Worm (Caenorhabditis elegans): ENCODE results near the gene T20D4.11.

Gene T20D4.11

DNA sequence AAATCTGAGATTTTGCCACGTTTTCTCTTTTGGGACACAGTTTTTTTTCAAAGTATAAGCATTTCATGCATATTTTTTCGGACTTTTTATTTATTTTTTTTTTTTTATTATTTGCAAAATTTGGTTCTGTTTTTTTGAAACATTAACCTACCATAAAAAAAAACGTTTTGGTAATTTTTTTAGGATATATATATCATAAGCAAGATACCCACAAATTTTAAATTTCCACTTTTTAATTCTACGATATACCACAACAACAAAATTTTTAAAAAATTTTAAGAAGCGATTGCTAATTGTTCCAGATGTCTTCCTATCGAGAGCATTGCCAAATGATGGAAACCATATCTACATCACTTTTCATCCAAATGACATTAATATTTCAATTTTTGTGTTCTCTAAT is 30.2 kb downstream of the T20D4.11 start, which contains the start of gene srab-20:
Gene srab-20 (plus strand): TSS at position 301 of the 400 bp plus-strand sequence.
- TF ChIP-seq flh-1 (GFP tag; optimal IDR thresholded peaks at IDR 0.05) (no peak), nhr-12 (tag; optimal IDR thresholded peaks at IDR 0.05) (no peak)

DNA sequence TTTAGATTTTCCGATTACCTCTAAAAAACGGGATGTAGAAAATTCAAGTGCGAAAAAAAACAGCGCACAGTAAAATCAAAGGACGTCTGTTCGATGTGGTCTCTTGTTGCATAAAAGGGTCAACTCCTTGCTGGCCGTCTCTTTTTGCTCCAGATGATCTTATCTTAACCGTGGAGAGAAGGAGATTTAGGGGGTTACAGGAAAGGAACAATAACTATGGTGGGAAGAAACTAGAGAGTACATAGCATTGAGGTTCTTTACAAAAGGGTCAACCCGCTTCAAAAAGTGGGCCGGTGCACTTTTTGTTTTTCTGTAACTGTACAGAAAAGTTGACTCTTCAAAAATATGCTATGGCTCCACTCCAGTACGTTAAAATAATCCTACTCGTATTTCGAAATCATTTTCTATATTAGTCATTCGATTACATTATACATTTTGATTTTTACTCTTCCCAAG is 33.1 kb downstream of the T20D4.11 start, which contains the start of the genes T20D4.19 and srj-9:
Gene T20D4.19 (minus strand): TSS at position 101 of the 456 bp plus-strand sequence.
Gene srj-9 (plus strand): TSS at position 406 of the 456 bp plus-strand sequence.
- no peak for TF ChIP-seq ces-1 (GFP tag; optimal IDR thresholded peaks at IDR 0.05)
- TF ChIP-seq nhr-2 (tag; optimal IDR thresholded peaks at IDR 0.05): peak; percentile 31

DNA sequence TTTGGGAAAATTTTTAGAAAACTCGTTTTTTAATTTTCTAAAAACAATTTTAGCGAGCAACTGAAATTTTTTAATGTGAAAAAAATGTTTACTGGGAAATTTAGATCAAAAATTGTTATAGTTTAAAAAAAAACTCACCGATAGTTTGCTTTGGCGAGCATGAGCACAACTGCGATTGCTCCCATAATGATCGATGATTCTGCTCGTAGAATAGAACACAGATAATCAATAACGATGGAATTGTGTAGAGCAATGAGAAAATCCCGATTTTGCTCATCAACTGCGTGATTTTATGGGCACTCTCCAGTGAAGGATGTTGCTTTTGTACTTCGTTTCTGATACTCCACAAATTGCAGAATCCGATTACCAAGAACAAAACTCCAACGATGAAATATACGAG is 44.1 kb downstream of the T20D4.11 start:
- no peak for TF ChIP-seq unc-120 (tag; optimal IDR thresholded peaks at IDR 0.05; ENCODE audit: poor library complexity, severe bottlenecking)
- no peak for TF ChIP-seq M03D4.4 (tag; optimal IDR thresholded peaks at IDR 0.05)
- no peak for TF ChIP-seq mab-5 (tag; optimal IDR thresholded peaks at IDR 0.05)
- no peak for TF ChIP-seq lsy-2 (tag; optimal IDR thresholded peaks at IDR 0.05)
- TF ChIP-seq drap-1 (GFP tag; optimal IDR thresholded peaks at IDR 0.05): no peak
- no peak for TF ChIP-seq zip-8 (tag; optimal IDR thresholded peaks at IDR 0.05)
- TF ChIP-seq nhr-12 (tag; optimal IDR thresholded peaks at IDR 0.05): no peak
- TF ChIP-seq ceh-43 (GFP tag; optimal IDR thresholded peaks at IDR 0.05): no peak
- TF ChIP-seq nhr-76 (tag; optimal IDR thresholded peaks at IDR 0.05): no peak
- no peak for TF ChIP-seq blmp-1 (tag; optimal IDR thresholded peaks at IDR 0.05)
- no peak for TF ChIP-seq nhr-28 (tag; optimal IDR thresholded peaks at IDR 0.05)
- TF ChIP-seq mls-2 (tag; optimal IDR thresholded peaks at IDR 0.05): no peak
- TF ChIP-seq ces-1 (GFP tag; optimal IDR thresholded peaks at IDR 0.05): no peak
- TF ChIP-seq elt-1 (tag; optimal IDR thresholded peaks at IDR 0.05; ENCODE audit: borderline replicate concordance, insufficient read depth): no peak
- TF ChIP-seq sptf-1 (tag; optimal IDR thresholded peaks at IDR 0.05): no peak
- TF ChIP-seq ztf-11 (tag; optimal IDR thresholded peaks at IDR 0.05): no peak
- TF ChIP-seq pha-4 (tag; optimal IDR thresholded peaks at IDR 0.05): no peak

DNA sequence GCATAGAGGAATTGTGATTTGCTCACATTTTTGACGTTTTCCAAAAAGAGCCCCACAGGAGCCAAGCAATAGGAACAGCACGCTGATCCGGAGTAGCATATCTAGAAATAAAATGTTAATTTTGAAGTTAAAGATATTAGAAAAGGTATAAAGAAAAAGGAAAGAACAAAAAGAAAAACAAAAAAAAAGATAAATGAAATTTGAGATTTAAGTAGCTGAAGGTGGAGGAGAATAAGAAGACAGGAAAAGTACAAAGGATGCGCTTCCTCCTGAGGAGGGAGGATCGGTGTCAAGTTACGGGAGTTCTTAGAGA is 46.2 kb downstream of the T20D4.11 start, which contains the start of gene cfz-2:
Gene cfz-2 (minus strand): TSS at position 101 of the 313 bp plus-strand sequence.
- TF ChIP-seq lin-32 (GFP tag; optimal IDR thresholded peaks at IDR 0.05) (no peak), mab-5 (tag; optimal IDR thresholded peaks at IDR 0.05) (no peak), nhr-12 (tag; optimal IDR thresholded peaks at IDR 0.05) (no peak), drap-1 (GFP tag; optimal IDR thresholded peaks at IDR 0.05) (no peak), nhr-237 (tag; optimal IDR thresholded peaks at IDR 0.05) (no peak), sptf-1 (tag; optimal IDR thresholded peaks at IDR 0.05) (no peak), tbx-8 (GFP tag; optimal IDR thresholded peaks at IDR 0.05) (no peak), nhr-28 (tag; optimal IDR thresholded peaks at IDR 0.05) (no peak), ceh-83 (GFP tag; optimal IDR thresholded peaks at IDR 0.05) (no peak), unc-120 (tag; optimal IDR thresholded peaks at IDR 0.05; ENCODE audit: poor library complexity, severe bottlenecking) (no peak), cnd-1 (tag; optimal IDR thresholded peaks at IDR 0.05) (no peak), nhr-76 (tag; optimal IDR thresholded peaks at IDR 0.05) (no peak), ceh-43 (GFP tag; optimal IDR thresholded peaks at IDR 0.05) (no peak), flh-1 (GFP tag; optimal IDR thresholded peaks at IDR 0.05) (no peak), blmp-1 (tag; optimal IDR thresholded peaks at IDR 0.05) (no peak), lin-13 (tag; optimal IDR thresholded peaks at IDR 0.05) (no peak), mls-2 (tag; optimal IDR thresholded peaks at IDR 0.05) (no peak), snpc-4 (tag; optimal IDR thresholded peaks at IDR 0.05) (no peak), unc-39 (tag; optimal IDR thresholded peaks at IDR 0.05) (no peak), lsy-2 (tag; optimal IDR thresholded peaks at IDR 0.05) (no peak)

DNA sequence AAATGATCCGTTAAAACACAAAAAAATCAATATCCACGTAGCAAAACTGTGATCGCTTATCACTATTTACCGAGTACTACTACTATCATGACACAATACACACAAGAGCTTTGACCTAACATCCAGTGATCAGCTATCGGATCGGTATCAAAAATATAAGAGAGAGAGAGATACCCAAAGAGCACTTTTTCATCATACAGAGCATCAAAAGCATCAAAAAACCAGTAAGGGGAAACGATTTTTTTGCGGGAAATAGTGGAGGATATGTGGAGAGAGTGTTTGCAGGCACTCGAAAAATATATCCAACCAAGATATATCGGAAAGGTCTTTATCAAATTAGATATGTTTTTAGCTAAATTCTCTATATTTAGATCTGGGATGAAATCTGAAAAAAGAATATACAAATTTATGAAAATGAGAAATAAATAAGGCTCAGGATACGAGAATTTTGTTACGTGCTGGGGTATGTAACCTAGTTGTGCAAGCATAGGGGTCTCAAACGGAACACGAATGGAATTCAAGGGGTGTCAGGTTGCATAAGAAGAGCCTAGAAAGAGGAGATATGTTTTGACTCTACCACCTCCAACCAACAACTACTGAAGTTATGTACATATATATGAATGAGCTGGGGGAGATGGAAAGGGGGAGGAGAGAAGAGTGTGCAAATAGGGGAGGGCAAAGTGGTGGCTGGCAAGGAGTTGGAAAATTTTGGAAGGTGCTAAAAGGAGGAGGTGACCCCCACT is 46.8 kb downstream of the T20D4.11 start:
- TF ChIP-seq ceh-83 (GFP tag; optimal IDR thresholded peaks at IDR 0.05) (no peak), ceh-43 (GFP tag; optimal IDR thresholded peaks at IDR 0.05) (no peak), lin-32 (GFP tag; optimal IDR thresholded peaks at IDR 0.05) (no peak), pha-4 (tag; optimal IDR thresholded peaks at IDR 0.05) (no peak), zip-8 (tag; optimal IDR thresholded peaks at IDR 0.05) (no peak), sem-2 (GFP tag; optimal IDR thresholded peaks at IDR 0.05) (no peak), lsy-2 (tag; optimal IDR thresholded peaks at IDR 0.05) (no peak), mls-2 (tag; optimal IDR thresholded peaks at IDR 0.05) (peak; percentile 22), M03D4.4 (tag; optimal IDR thresholded peaks at IDR 0.05) (peak; percentile 25), blmp-1 (tag; optimal IDR thresholded peaks at IDR 0.05) (no peak), tbx-8 (GFP tag; optimal IDR thresholded peaks at IDR 0.05) (no peak)

Data from whole organism, mixed stage, embryonic.